Worm (Caenorhabditis elegans): Measurements from ENCODE around the gene twk-17.

ce11 chrX:7640811-7641210 is 32.9 kb upstream of the twk-17 start:
- TF ChIP-seq snpc-1.2 (GFP tag; IDR thresholded peaks at IDR 0.05) (no peak), ama-1 (optimal IDR thresholded peaks at IDR 0.05) (no peak), nhr-102 (tag; optimal IDR thresholded peaks at IDR 0.05) (no peak), mdt-29 (GFP tag; IDR thresholded peaks at IDR 0.05) (no peak), lin-15B (tag; optimal IDR thresholded peaks at IDR 0.05) (no peak), fkh-10 (GFP tag; optimal IDR thresholded peaks at IDR 0.05) (no peak), lim-7 (GFP tag; IDR thresholded peaks at IDR 0.05) (no peak), nhr-28 (tag; optimal IDR thresholded peaks at IDR 0.05) (no peak), nhr-77 (tag; optimal IDR thresholded peaks at IDR 0.05) (no peak), lsy-2 (tag; optimal IDR thresholded peaks at IDR 0.05) (no peak), R02D3.7 (tag; optimal IDR thresholded peaks at IDR 0.05) (no peak), hif-1 (tag; optimal IDR thresholded peaks at IDR 0.05) (no peak)

Measured in whole organism, L4 larva.